Fruit fly (Drosophila melanogaster) whole organism, embryonic: ENCODE measurements around the gene ND-39.

Experiments used
- ATbp ChIP-seq: fragments of 200-800 bp; sonication (Bioruptor generic); optimal IDR thresholded peaks from 2 replicates; lab custom pipeline; 2017; ENCODE audit warnings: missing biosample characterization, mild to moderate bottlenecking, missing genetic modification characterization, missing genetic modification reagents
- Antp ChIP-seq: fragments of 200-800 bp; sonication (Bioruptor generic); optimal IDR thresholded peaks from 3 replicates; lab custom pipeline; 2016; ENCODE audit warnings: missing biosample characterization, missing genetic modification characterization
- CG14667 ChIP-seq: fragments of 200-800 bp; sonication (Bioruptor generic); IDR thresholded peaks from 2 replicates; pipeline ENCODE4 v1.3.6; 2022; ENCODE audit warnings: missing biosample characterization, missing genetic modification characterization
- CG1647 ChIP-seq: fragments of 200-800 bp; sonication (Bioruptor generic); optimal IDR thresholded peaks from 3 replicates; lab custom pipeline; 2016; ENCODE audit warnings: missing biosample characterization, missing genetic modification characterization
- CG17186 ChIP-seq: fragments of 200-800 bp; sonication (Bioruptor generic); optimal IDR thresholded peaks from 3 replicates; lab custom pipeline; 2017; ENCODE audit warnings: missing biosample characterization, missing genetic modification reagents, missing genetic modification characterization
- CG17361 ChIP-seq: fragments of 200-800 bp; sonication (Bioruptor generic); IDR thresholded peaks from 3 replicates; pipeline ENCODE4 v1.3.6; 2022; ENCODE audit warnings: missing biosample characterization, missing genetic modification characterization
- CG1792 ChIP-seq: fragments of 200-800 bp; sonication (Bioruptor generic); optimal IDR thresholded peaks from 2 replicates; lab custom pipeline; 2016; ENCODE audit warnings: missing biosample characterization, missing genetic modification characterization
- CG18764 ChIP-seq: fragments of 200-800 bp; sonication (Bioruptor generic); optimal IDR thresholded peaks from 3 replicates; lab custom pipeline; 2016; ENCODE audit warnings: missing biosample characterization, missing genetic modification characterization
- CG30431 ChIP-seq: fragments of 200-800 bp; sonication (Bioruptor generic); optimal IDR thresholded peaks from 2 replicates; lab custom pipeline; 2017; ENCODE audit warnings: missing biosample characterization, missing genetic modification characterization
- CG3065 ChIP-seq: fragments of 200-800 bp; sonication (Bioruptor generic); optimal IDR thresholded peaks from 2 replicates; lab custom pipeline; 2016; ENCODE audit warnings: missing biosample characterization, missing genetic modification characterization
- CG3281 ChIP-seq: fragments of 200-800 bp; sonication (Bioruptor generic); optimal IDR thresholded peaks from 3 replicates; lab custom pipeline; 2017; ENCODE audit warnings: missing biosample characterization, mild to moderate bottlenecking, missing genetic modification characterization
- CG6683 ChIP-seq: fragments of 200-800 bp; sonication (Bioruptor generic); optimal IDR thresholded peaks from 2 replicates; lab custom pipeline; 2017; ENCODE audit warnings: missing biosample characterization, mild to moderate bottlenecking, missing genetic modification characterization, missing genetic modification reagents
- CG6765 ChIP-seq: fragments of 200-800 bp; sonication (Bioruptor generic); optimal IDR thresholded peaks from 3 replicates; lab custom pipeline; 2017; ENCODE audit warnings: missing biosample characterization, mild to moderate bottlenecking, missing genetic modification characterization
- CG6813 ChIP-seq: fragments of 200-800 bp; sonication (Bioruptor generic); optimal IDR thresholded peaks from 2 replicates; lab custom pipeline; 2017; ENCODE audit warnings: missing biosample characterization, missing genetic modification characterization, mild to moderate bottlenecking, moderate library complexity, missing genetic modification reagents
- CG7839 ChIP-seq: fragments of 200-800 bp; sonication (Bioruptor generic); optimal IDR thresholded peaks from 3 replicates; lab custom pipeline; 2018; ENCODE audit warnings: missing biosample characterization, mild to moderate bottlenecking, missing genetic modification characterization, moderate library complexity
- CG8944 ChIP-seq: fragments of 200-800 bp; sonication (Bioruptor generic); optimal IDR thresholded peaks from 3 replicates; lab custom pipeline; 2016; ENCODE audit warnings: missing biosample characterization, missing genetic modification characterization
- Camta ChIP-seq: fragments of 200-800 bp; sonication (Bioruptor generic); optimal IDR thresholded peaks from 2 replicates; lab custom pipeline; 2016; ENCODE audit warnings: missing biosample characterization, missing genetic modification characterization
- CoRest ChIP-seq: fragments of 200-800 bp; sonication (Bioruptor generic); optimal IDR thresholded peaks from 3 replicates; lab custom pipeline; 2018; ENCODE audit warnings: missing biosample characterization, mild to moderate bottlenecking, missing genetic modification characterization, moderate library complexity
- CrebB ChIP-seq: fragments of 200-800 bp; sonication (Bioruptor generic); optimal IDR thresholded peaks from 3 replicates; lab custom pipeline; 2018; ENCODE audit warnings: missing biosample characterization, mild to moderate bottlenecking, missing genetic modification characterization
- Dek ChIP-seq: fragments of 200-800 bp; sonication (Bioruptor generic); optimal IDR thresholded peaks from 3 replicates; lab custom pipeline; 2019; ENCODE audit warnings: missing biosample characterization, mild to moderate bottlenecking, missing genetic modification characterization, moderate library complexity
- HmgZ ChIP-seq: fragments of 200-800 bp; sonication (Bioruptor generic); optimal IDR thresholded peaks from 2 replicates; lab custom pipeline; 2018; ENCODE audit warnings: missing biosample characterization, mild to moderate bottlenecking, missing genetic modification characterization
- Hsf ChIP-seq: fragments of 200-800 bp; sonication (Bioruptor generic); optimal IDR thresholded peaks from 3 replicates; lab custom pipeline; 2016; ENCODE audit warnings: missing biosample characterization, missing genetic modification characterization
- Kr ChIP-seq: fragments of 200-800 bp; sonication (Bioruptor generic); optimal IDR thresholded peaks from 2 replicates; lab custom pipeline; 2017; ENCODE audit warnings: missing biosample characterization, mild to moderate bottlenecking, missing genetic modification characterization
- Lpt ChIP-seq: fragments of >200 bp; optimal IDR thresholded peaks from 2 replicates; lab custom pipeline; 2018; ENCODE audit warnings: missing biosample characterization, missing genetic modification characterization
- MESR4 ChIP-seq: fragments of 200-800 bp; sonication (Bioruptor generic); optimal IDR thresholded peaks from 2 replicates; lab custom pipeline; 2018; ENCODE audit warnings: missing biosample characterization, mild to moderate bottlenecking, missing genetic modification characterization, moderate library complexity
- Meics ChIP-seq: fragments of 200-800 bp; sonication (Bioruptor generic); optimal IDR thresholded peaks from 2 replicates; lab custom pipeline; 2017; ENCODE audit warnings: missing biosample characterization, mild to moderate bottlenecking, missing genetic modification characterization
- Mrtf ChIP-seq: fragments of 200-800 bp; sonication (Bioruptor generic); IDR thresholded peaks from 3 replicates; pipeline ENCODE4 v1.3.6; 2022; ENCODE audit warnings: missing biosample characterization, missing genetic modification characterization
- NK7.1 ChIP-seq: fragments of 200-800 bp; sonication (Bioruptor generic); optimal IDR thresholded peaks from 3 replicates; lab custom pipeline; 2016; ENCODE audit warnings: missing biosample characterization, missing genetic modification characterization
- Spps ChIP-seq: fragments of 200-800 bp; sonication (Bioruptor generic); optimal IDR thresholded peaks from 2 replicates; lab custom pipeline; 2018; ENCODE audit warnings: missing biosample characterization, mild to moderate bottlenecking, missing genetic modification characterization
- cato ChIP-seq: fragments of 200-800 bp; sonication (Bioruptor generic); optimal IDR thresholded peaks from 2 replicates; lab custom pipeline; 2016; ENCODE audit warnings: missing biosample characterization, missing genetic modification characterization, borderline replicate concordance
- ci ChIP-seq: fragments of 200-800 bp; sonication (Bioruptor generic); IDR thresholded peaks from 3 replicates; pipeline ENCODE4 v1.3.6; 2022; ENCODE audit warnings: missing biosample characterization, missing genetic modification characterization
- crc ChIP-seq: fragments of 200-800 bp; sonication (Bioruptor generic); optimal IDR thresholded peaks from 2 replicates; lab custom pipeline; 2016; ENCODE audit warnings: missing biosample characterization, missing genetic modification characterization
- crol ChIP-seq: fragments of 200-800 bp; sonication (Bioruptor generic); IDR thresholded peaks from 2 replicates; pipeline ENCODE4 v1.3.6; 2022; ENCODE audit warnings: missing biosample characterization, missing genetic modification characterization
- dimm ChIP-seq: fragments of 200-800 bp; sonication (Bioruptor generic); IDR thresholded peaks from 2 replicates; pipeline ENCODE4 v1.3.6; 2022; ENCODE audit warnings: missing biosample characterization, missing genetic modification characterization
- emc ChIP-seq: fragments of 200-800 bp; sonication (Bioruptor generic); optimal IDR thresholded peaks from 2 replicates; lab custom pipeline; 2016; ENCODE audit warnings: missing biosample characterization, missing genetic modification characterization
- gcm2 ChIP-seq: fragments of 200-800 bp; sonication (Bioruptor generic); optimal IDR thresholded peaks from 2 replicates; lab custom pipeline; 2016; ENCODE audit warnings: missing biosample characterization, missing genetic modification characterization
- ham ChIP-seq: fragments of 200-800 bp; sonication (Bioruptor generic); IDR thresholded peaks from 2 replicates; pipeline ENCODE4 v1.3.6; 2022; ENCODE audit warnings: missing biosample characterization, missing genetic modification characterization
- hkb ChIP-seq, 2 experiments: fragments of 200-800 bp in 1 of 2; fragments of >200 bp in 1 of 2; sonication (Bioruptor generic) in 1 of 2; IDR thresholded peaks in 1 of 2; optimal IDR thresholded peaks in 1 of 2; 2 replicates each; pipeline versions ENCODE4 v1.3.6 to Lab custom; 2017 to 2022; ENCODE audit warnings: missing biosample characterization in 1 of 2, missing genetic modification characterization in 1 of 2
- nerfin-2 ChIP-seq: fragments of 200-800 bp; sonication (Bioruptor generic); IDR thresholded peaks from 2 replicates; pipeline ENCODE4 v1.3.6; 2022; ENCODE audit warnings: missing biosample characterization, missing genetic modification characterization; ENCODE audit not compliant: partially characterized antibody
- onecut ChIP-seq: fragments of 200-800 bp; sonication (Bioruptor generic); IDR thresholded peaks from 2 replicates; pipeline ENCODE4 v1.3.6; 2022; ENCODE audit warnings: missing biosample characterization, missing genetic modification characterization
- org-1 ChIP-seq: fragments of 200-800 bp; sonication (Bioruptor generic); optimal IDR thresholded peaks from 2 replicates; lab custom pipeline; 2017; ENCODE audit warnings: missing biosample characterization, missing genetic modification characterization
- pum ChIP-seq: fragments of 200-800 bp; sonication (Bioruptor generic); optimal IDR thresholded peaks from 2 replicates; lab custom pipeline; 2016; ENCODE audit warnings: missing biosample characterization, missing genetic modification characterization
- repo ChIP-seq: fragments of 200-800 bp; sonication (Bioruptor generic); optimal IDR thresholded peaks from 2 replicates; lab custom pipeline; 2016; ENCODE audit warnings: missing biosample characterization, missing genetic modification characterization
- scrt ChIP-seq: fragments of 200-800 bp; sonication (Bioruptor generic); optimal IDR thresholded peaks from 2 replicates; lab custom pipeline; 2018; ENCODE audit warnings: missing biosample characterization, mild to moderate bottlenecking, missing genetic modification characterization, moderate library complexity
- slp2 ChIP-seq: fragments of 200-800 bp; sonication (Bioruptor generic); optimal IDR thresholded peaks from 2 replicates; lab custom pipeline; 2016; ENCODE audit warnings: missing biosample characterization, missing genetic modification characterization
- sr ChIP-seq: fragments of 200-800 bp; sonication (Bioruptor generic); IDR thresholded peaks from 3 replicates; pipeline ENCODE4 v1.3.6; 2022; ENCODE audit warnings: missing biosample characterization, missing genetic modification characterization
- wek ChIP-seq: fragments of 200-800 bp; sonication (Bioruptor generic); optimal IDR thresholded peaks from 3 replicates; lab custom pipeline; 2018; ENCODE audit warnings: missing biosample characterization, mild to moderate bottlenecking, missing genetic modification characterization, moderate library complexity
- zf30C ChIP-seq: fragments of 200-800 bp; sonication (Bioruptor generic); optimal IDR thresholded peaks from 3 replicates; lab custom pipeline; 2018; ENCODE audit warnings: missing biosample characterization, mild to moderate bottlenecking, missing genetic modification characterization
- zfh2 ChIP-seq: fragments of 200-800 bp; sonication (Bioruptor generic); optimal IDR thresholded peaks from 2 replicates; lab custom pipeline; 2016; ENCODE audit warnings: missing biosample characterization, missing genetic modification characterization

ND-39 gene

DNA sequence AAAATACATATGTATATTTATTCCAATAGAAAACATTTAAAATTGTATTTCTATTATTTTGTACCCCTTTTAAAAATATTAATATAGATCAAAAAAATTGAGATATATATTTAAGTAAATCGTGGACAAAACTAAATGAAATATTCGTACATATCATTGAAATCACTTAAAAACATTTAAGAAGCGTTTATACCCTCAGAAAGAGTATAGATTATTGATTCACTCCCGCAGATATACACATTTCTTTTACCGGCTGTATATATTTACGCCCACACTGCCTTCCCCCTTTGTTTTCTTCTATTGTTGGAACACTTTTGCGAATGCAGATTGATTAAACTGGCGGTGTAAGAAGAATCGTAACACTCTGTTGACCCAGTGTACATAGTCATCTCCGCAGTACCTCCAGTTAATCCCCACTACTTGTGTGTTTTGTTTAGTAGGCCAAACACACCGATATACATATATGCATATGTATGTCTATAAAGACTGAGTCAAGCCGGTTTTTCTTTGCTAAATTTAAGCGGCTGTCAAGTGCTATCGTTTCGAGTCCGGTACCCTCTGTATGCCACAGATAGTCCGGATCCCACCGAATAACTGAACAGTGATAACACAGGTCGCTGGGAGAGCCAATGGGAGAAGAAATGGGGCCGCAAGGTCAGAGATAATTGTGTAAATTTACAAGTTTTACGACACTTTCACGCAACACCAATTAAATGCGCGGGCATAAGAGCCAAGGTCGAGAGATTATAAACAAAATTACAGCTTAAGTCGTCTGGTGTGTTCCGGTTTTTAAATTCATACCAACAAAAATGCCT is 20.2 kb upstream of the ND-39 start (continued):
- TF ChIP-seq crc (GFP tag; lab: Kevin White, UChicago) (peak; percentile 0), org-1 (GFP tag; lab: Kevin White, UChicago) (peak; percentile 76), CG8944 (peak; percentile 41), Spps (peak; percentile 44), HmgZ (tag; lab: Kevin White, UChicago) (peak; percentile 14), wek (GFP tag; lab: Kevin White, UChicago) (peak; percentile 83), CrebB (tag; lab: Kevin White, UChicago) (peak; percentile 69), ham (no peak), Mrtf (0 out of 3 replicates have a peak, but pooled peaks have one; percentile 21), CG3281 (GFP tag; lab: Kevin White, UChicago) (peak; percentile 6), CG7839 (peak; percentile 14), CG6683 (peak; percentile 37), gcm2 (GFP tag; lab: Kevin White, UChicago) (no peak), CG17186 (GFP tag; lab: Kevin White, UChicago) (no peak), CG1647 (peak; percentile 11), repo (GFP tag; lab: Kevin White, UChicago) (peak; percentile 23), emc (GFP tag; lab: Kevin White, UChicago) (no peak), CG17361 (GFP tag; lab: Robert Waterston, UW) (peak; percentile 77), CG6765 (GFP tag; lab: Kevin White, UChicago) (peak; percentile 49), hkb (optimal IDR thresholded peaks at IDR 0.05; lab: Kevin White, UChicago) (no peak), hkb (GFP tag; IDR thresholded peaks at IDR 0.05; lab: Robert Waterston, UW) (no peak), slp2 (GFP tag; lab: Kevin White, UChicago) (peak; percentile 50), Antp (GFP tag; lab: Kevin White, UChicago) (peak; percentile 50), zfh2 (no peak), ci (GFP tag; lab: Robert Waterston, UW) (peak; percentile 86), CG18764 (GFP tag; lab: Kevin White, UChicago) (peak; percentile 46), zf30C (GFP tag; lab: Kevin White, UChicago) (no peak), pum (GFP tag; lab: Kevin White, UChicago) (peak; percentile 17), MESR4 (GFP tag; lab: Kevin White, UChicago) (peak; percentile 12), NK7.1 (peak; percentile 23), Meics (GFP tag; lab: Kevin White, UChicago) (peak; percentile 83), cato (GFP tag; lab: Kevin White, UChicago) (peak; percentile 32), ATbp (GFP tag; lab: Kevin White, UChicago) (peak; percentile 90), onecut (GFP tag; lab: Robert Waterston, UW) (peak; percentile 68), nerfin-2 (GFP tag; lab: Robert Waterston, UW) (no peak), CG1792 (GFP tag; lab: Kevin White, UChicago) (peak; percentile 87), Dek (no peak), Kr (GFP tag; lab: Kevin White, UChicago) (peak; percentile 83), Camta (peak; percentile 51), crol (GFP tag; lab: Robert Waterston, UW) (peak; percentile 7; the same call in 1 of the 2 replicates), CG14667 (GFP tag; lab: Robert Waterston, UW) (no peak), sr (GFP tag; lab: Robert Waterston, UW) (peak; percentile 63; the same call in 2 of the 3 replicates), scrt (GFP tag; lab: Kevin White, UChicago) (peak; percentile 1), dimm (GFP tag; lab: Robert Waterston, UW) (no peak), CG3065 (GFP tag; lab: Kevin White, UChicago) (peak; percentile 22), CG6813 (GFP tag; lab: Kevin White, UChicago) (peak; percentile 73), CG30431 (GFP tag; lab: Kevin White, UChicago) (peak; percentile 27), CoRest (tag; lab: Kevin White, UChicago) (peak; percentile 37), Lpt (GFP tag; lab: Kevin White, UChicago) (no peak), Hsf (GFP tag; lab: Kevin White, UChicago) (peak; percentile 49)
